Worm (Caenorhabditis elegans) whole organism, late embryonic: ENCODE measurements around the gene pyt-1.

ENCODE experiments used
- ama-1 ChIP-seq: fragments of 150-350 bp; optimal IDR thresholded peaks from 2 replicates; lab custom pipeline; 2014
- ceh-6 ChIP-seq: fragments of 200-800 bp; sonication (Bioruptor generic); optimal IDR thresholded peaks from 2 replicates; lab custom pipeline; 2018; ENCODE audit warnings: mild to moderate bottlenecking, missing genetic modification characterization, missing compliant biosample characterization
- dmd-4 ChIP-seq: sonication (generic microtip); optimal IDR thresholded peaks from 2 replicates; lab custom pipeline; 2016; ENCODE audit warnings: borderline replicate concordance, missing genetic modification characterization, missing compliant biosample characterization
- dve-1 ChIP-seq: sonication (generic microtip); optimal IDR thresholded peaks from 2 replicates; lab custom pipeline; 2017; ENCODE audit warnings: antibody characterized with exemption, mild to moderate bottlenecking, missing genetic modification characterization, missing compliant biosample characterization
- elt-2 ChIP-seq: sonication (generic microtip); optimal IDR thresholded peaks from 2 replicates; lab custom pipeline; 2016; ENCODE audit warnings: missing genetic modification reagents, missing genetic modification characterization, missing compliant biosample characterization
- pros-1 ChIP-seq: fragments of 150-350 bp; optimal IDR thresholded peaks from 2 replicates; lab custom pipeline; 2014; ENCODE audit warnings: missing biosample characterization, missing genetic modification reagents, missing genetic modification characterization
- rnt-1 ChIP-seq: sonication (generic microtip); optimal IDR thresholded peaks from 2 replicates; lab custom pipeline; 2016; ENCODE audit warnings: missing genetic modification characterization, missing compliant biosample characterization
- sox-4 ChIP-seq: sonication (generic microtip); optimal IDR thresholded peaks from 2 replicates; lab custom pipeline; 2017; ENCODE audit warnings: mild to moderate bottlenecking, missing genetic modification characterization, inconsistent platforms, missing compliant biosample characterization
- tbx-2 ChIP-seq: sonication (generic microtip); optimal IDR thresholded peaks from 2 replicates; lab custom pipeline; 2016; ENCODE audit warnings: missing genetic modification characterization, missing compliant biosample characterization
- unc-55 ChIP-seq: sonication (generic microtip); optimal IDR thresholded peaks from 2 replicates; lab custom pipeline; 2017; ENCODE audit warnings: missing biosample characterization, missing genetic modification reagents, missing genetic modification characterization
- unc-86 ChIP-seq: sonication (generic microtip); optimal IDR thresholded peaks from 2 replicates; lab custom pipeline; 2016; ENCODE audit warnings: missing genetic modification characterization, missing compliant biosample characterization

ce11 chrV:10270214-10270613 is 41.1 kb upstream of the pyt-1 start, which contains the start of gene ric-4:
- TF ChIP-seq tbx-2 (tag; lab: Kevin White, UChicago) = no peak
- no peak for TF ChIP-seq rnt-1
- TF ChIP-seq ama-1 (lab: Kevin White, UChicago) = no peak
- TF ChIP-seq ceh-6 = no peak
- no peak for TF ChIP-seq unc-55
- TF ChIP-seq elt-2 = no peak
- TF ChIP-seq dmd-4 (tag; lab: Kevin White, UChicago) = no peak
- TF ChIP-seq dve-1 (tag; lab: Kevin White, UChicago) = no peak
- no peak for TF ChIP-seq unc-86 (tag; lab: Kevin White, UChicago)
- no peak for TF ChIP-seq sox-4 (tag; lab: Kevin White, UChicago)
- TF ChIP-seq pros-1 (tag; lab: Kevin White, UChicago) = no peak
